Fruit fly (Drosophila melanogaster): ENCODE data around the gene CG14130.
A peak's percentile ranks its signal among the peaks of the same experiment; 100 is the strongest.

Gene CG14130

dm6 chr3L:11800761-11801160, 14.5 kb upstream of the CG14130 start, which contains the start of gene Gcat:
Gene Gcat, minus strand, starts transcription at chr3L:11800861.
- TF ChIP-seq CTCF (optimal IDR thresholded peaks at IDR 0.05) = no peak
- TF ChIP-seq CG8478 (optimal IDR thresholded peaks at IDR 0.05) = no peak

DNA sequence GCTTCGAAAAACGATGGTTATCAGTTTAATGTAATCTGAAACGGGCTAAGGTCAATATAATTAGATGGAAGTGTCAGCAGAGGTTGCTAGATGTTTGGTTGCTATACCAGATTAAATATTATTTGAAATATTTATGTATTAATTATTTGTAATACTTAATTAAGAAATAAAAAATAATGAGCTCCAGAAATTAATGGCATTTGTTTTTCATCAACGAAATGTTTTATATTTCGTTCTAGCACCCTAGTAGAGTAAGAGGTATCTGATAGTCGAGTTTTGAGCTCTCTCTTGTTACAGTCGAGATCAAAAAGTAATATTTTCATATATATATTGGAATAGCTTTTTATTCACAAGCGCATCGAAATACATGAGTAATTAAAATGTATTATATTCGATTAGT, 13.6 kb upstream of the CG14130 start:
- TF ChIP-seq CTCF (optimal IDR thresholded peaks at IDR 0.05) = no peak
- TF ChIP-seq CG8478 (optimal IDR thresholded peaks at IDR 0.05) = no peak

DNA sequence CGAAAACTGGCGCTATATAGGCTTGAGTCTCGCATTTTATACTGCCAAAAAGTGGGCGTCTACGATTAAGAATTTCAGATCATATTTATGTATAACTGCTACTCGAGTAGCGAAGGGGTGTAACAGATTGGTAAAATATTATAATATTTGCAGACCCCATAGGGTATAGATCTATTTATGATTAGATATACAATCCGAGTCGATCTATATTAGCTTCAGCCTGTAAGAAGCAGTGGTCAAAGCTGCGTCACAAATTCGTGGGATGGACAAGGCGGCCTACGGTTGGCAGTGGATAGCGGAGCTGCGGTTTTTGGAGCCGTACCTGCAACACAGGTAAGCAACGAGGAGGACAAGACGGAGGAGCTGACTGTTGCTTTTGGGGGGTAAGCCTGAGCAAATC, 589 bp upstream of the CG14130 start, which contains the start of gene Cubn2:
Gene Cubn2 (minus strand): TSS at position 101 of the 400 bp plus-strand sequence.
- TF ChIP-seq CTCF (optimal IDR thresholded peaks at IDR 0.05) = no peak
- no peak for TF ChIP-seq CG8478 (optimal IDR thresholded peaks at IDR 0.05)

DNA sequence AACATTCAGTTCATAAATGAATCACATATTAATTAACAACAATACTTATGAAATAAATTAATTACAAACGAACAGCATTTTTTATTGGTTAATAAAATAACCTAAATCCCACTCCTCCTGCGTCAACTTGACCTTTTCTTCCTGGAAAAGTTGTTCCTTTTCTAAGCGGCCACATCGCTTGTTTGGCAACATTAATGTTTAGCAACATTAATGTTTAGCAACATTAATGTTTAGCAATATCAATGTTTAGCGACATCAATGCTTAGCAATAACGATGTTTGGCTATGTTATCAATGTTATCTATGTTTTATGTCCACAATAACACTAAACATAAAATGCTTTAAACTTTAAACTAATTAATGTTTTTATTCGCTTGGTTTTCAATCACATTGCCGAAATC, 1.4 kb downstream of the CG14130 start:
- TF ChIP-seq CG8478 (optimal IDR thresholded peaks at IDR 0.05) = no peak
- no peak for TF ChIP-seq CTCF (optimal IDR thresholded peaks at IDR 0.05)

DNA sequence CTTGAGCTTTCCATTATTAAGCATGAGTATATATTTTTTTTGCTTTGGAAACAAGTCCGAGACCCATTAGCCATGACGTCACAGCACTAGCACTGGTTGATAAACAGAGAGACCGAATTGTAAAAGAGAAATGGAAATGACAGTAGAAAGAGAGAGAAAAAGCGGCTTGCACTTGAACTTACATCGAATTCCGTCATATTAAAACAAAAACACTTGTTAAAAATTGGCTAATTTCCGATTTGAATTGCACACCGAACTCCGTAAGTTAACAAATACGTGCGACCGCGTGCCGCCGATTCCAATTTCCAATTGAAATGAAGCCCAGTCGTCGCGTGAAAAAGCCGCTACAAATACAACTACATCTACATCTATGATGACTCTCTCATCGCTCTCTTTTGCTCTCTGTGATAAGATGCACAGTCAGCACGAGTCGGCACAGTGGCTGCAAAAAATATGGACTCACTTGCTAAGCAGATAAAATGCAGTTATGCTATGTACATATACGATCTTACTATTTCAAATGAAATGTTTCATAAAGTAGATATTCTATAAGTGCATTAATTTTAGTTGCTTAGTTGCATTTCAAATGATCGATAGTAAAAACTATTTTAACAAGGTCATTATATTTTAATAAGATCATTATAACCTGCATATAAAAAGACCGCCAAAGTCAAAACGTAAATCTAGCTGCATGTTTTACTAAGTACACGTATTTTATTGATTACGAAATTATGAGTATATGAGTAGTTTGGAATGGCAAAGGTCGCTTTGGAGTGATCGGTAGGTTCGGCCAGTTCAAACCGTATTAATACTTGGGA, 4.6 kb downstream of the CG14130 start:
- TF ChIP-seq CTCF (optimal IDR thresholded peaks at IDR 0.05) (no peak), CG8478 (optimal IDR thresholded peaks at IDR 0.05) (no peak)

- no peak for TF ChIP-seq CG8478 (optimal IDR thresholded peaks at IDR 0.05)
- no peak for TF ChIP-seq CTCF (optimal IDR thresholded peaks at IDR 0.05)
Observed at dm6 chr3L:11821723-11822445, 6.6 kb downstream of the CG14130 start, which contains the start of the genes CG11597 and CG5946. Gene CG11597, minus strand, starts transcription at chr3L:11822275. Gene CG5946, minus strand, starts transcription at chr3L:11822275.

DNA sequence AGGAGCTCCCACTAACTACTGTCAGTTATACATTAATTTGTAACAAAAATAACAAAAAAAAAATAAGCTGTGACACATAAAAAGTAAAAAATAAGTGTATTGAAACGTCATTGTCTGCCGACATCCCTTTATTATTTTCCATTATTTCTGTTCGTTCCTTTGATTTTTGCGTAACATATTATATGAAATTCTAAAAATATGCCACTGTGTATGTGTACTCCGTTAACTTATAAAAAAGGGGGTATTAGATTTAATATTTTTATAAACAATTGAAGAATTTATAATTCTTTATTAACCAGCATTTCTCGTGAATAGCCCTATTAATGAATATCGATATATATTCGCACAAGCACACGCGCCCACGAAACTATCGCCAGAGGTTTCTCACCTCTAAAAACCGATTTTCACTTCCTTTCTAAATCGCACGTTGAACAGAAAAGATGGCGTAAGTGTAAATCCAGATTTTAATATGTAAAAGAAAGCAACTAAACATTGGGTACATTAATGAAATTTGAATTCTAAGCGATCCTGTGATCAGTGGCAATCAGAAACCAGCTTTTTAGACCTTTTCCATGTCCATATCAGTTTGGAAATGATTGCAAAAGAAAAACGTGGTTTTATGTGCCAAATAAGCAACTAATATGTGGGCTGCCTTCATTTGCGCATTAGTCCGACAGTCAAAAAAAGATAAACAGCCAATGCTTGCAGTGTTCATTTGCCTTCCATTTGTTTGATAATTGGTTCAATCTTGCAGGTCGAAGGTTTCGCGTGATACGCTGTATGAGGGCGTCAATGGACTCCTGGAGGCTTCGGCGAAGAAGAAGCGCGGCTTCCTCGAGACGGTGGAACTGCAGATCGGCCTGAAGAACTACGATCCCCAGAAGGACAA, 7.4 kb downstream of the CG14130 start, which contains the start of gene RpL10Ab:
Gene RpL10Ab (plus strand): TSS at position 406 of the 889 bp plus-strand sequence.
- TF ChIP-seq CTCF (optimal IDR thresholded peaks at IDR 0.05) (no peak), CG8478 (optimal IDR thresholded peaks at IDR 0.05) (no peak)

dm6 chr3L:11825560-11826153, 10.4 kb downstream of the CG14130 start, which contains the start of gene CG32095:
Gene CG32095, minus strand, starts transcription at chr3L:11825732.
- no peak for TF ChIP-seq CG8478 (optimal IDR thresholded peaks at IDR 0.05)

dm6 chr3L:11828730-11829129, 13.5 kb downstream of the CG14130 start, which contains the start of gene CG7264:
Gene CG7264, plus strand, starts transcription at chr3L:11829030.
- TF ChIP-seq CTCF (optimal IDR thresholded peaks at IDR 0.05) (no peak), CG8478 (optimal IDR thresholded peaks at IDR 0.05) (no peak)

- TF ChIP-seq CTCF (optimal IDR thresholded peaks at IDR 0.05) = no peak
- TF ChIP-seq CG8478 (optimal IDR thresholded peaks at IDR 0.05) = no peak
Observed at dm6 chr3L:11831199-11831598, 16.0 kb downstream of the CG14130 start.

DNA sequence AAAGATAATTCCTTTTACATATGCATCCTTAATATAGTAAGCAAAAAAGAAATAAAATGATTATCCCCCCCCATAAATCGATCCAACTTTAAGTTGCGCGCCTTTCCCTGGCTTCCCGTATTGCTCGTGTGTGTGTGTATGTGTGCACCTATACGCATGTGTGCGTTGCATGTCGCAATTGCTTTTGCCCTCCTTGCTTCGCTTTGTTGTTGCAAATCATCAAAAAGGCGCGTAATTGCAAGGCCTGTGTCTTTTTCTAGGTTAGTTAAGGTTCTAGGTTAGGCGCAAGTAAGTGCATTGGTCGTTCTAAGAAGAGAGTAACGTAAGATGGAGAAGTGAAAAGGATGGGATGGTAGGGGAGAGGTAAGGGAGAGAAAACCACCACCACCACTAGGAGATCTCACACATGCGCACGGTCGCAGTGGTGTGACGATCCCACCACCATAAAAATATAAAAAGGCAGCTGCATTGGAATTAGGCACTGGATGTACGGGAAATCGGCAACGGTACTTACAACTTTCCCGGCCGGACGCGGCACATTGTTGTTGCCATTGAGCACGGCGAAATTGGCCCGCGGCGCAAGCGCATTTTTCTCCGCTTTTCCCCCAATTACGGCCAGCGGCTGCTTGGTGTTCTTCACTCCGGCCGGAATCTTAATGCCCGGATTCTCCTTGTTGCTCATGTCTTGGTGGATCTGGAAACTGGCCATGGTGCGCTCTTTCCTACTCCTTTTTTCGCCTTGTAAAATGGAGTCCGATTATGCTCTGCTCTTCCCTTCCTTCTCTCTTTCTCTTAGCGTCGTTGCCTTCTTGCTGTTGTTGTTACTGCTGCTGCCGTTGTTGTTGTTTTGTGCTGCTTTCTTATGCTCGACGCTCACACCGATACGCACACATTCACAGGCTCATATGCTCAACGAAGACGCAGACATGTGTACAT, 17.4 kb downstream of the CG14130 start:
- TF ChIP-seq CTCF (optimal IDR thresholded peaks at IDR 0.05) (no peak), CG8478 (optimal IDR thresholded peaks at IDR 0.05) (no peak)

DNA sequence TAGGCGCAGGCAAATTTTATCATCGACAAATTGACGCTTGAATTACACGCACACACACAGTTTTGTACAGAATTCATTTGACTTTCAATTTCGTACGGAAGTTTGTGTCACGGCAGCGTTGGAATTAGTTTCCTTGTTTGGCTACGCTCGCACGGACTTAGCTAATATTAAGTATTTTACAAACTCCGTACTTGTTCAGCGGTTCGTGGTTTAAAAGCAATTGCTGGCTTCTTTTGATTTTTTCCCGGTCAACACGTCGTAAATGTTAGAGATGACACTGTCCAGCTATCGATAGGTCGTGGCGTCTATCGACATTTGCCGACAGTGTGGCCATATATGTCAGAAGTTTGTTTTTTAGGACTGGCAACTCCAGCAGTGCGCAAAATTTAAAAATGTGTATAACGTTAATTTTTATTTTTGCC, 18.1 kb downstream of the CG14130 start, which contains the start of gene CycA:
Gene CycA (minus strand): TSS at position 283 of the 422 bp plus-strand sequence.
- no peak for TF ChIP-seq CG8478 (optimal IDR thresholded peaks at IDR 0.05)
- peak; percentile 25 to 49 for TF ChIP-seq CTCF (optimal IDR thresholded peaks at IDR 0.05)

- TF ChIP-seq CTCF (optimal IDR thresholded peaks at IDR 0.05) (no peak), CG8478 (optimal IDR thresholded peaks at IDR 0.05) (no peak)
Observed at dm6 chr3L:11836575-11837077, 21.4 kb downstream of the CG14130 start, which contains the start of gene CG43064. Gene CG43064, minus strand, starts transcription at chr3L:11836721.

All from S2 (cell line).